Worm (Caenorhabditis elegans) whole organism, L2 larva: ENCODE data around the gene soc-2.
"Not testable (repeated sequence)": the region's sequence is repeated elsewhere in the genome, so short reads cannot be mapped to it uniquely, and the experiment has no call there.

Experiments used
- C34F6.9 ChIP-seq: fragments of 150-350 bp; optimal IDR thresholded peaks from 2 replicates; lab custom pipeline; 2014; ENCODE audit warnings: missing biosample characterization, missing genetic modification characterization
- F13H6.1 ChIP-seq: sonication (generic microtip); optimal IDR thresholded peaks from 2 replicates; lab custom pipeline; 2016; ENCODE audit warnings: missing genetic modification characterization, missing compliant biosample characterization
- R02D3.7 ChIP-seq: fragments of 150-350 bp; optimal IDR thresholded peaks from 2 replicates; lab custom pipeline; 2014; ENCODE audit warnings: missing biosample characterization, missing genetic modification characterization
- Y55F3AM.14 ChIP-seq: fragments of 200-800 bp; sonication (Bioruptor generic); optimal IDR thresholded peaks from 2 replicates; lab custom pipeline; 2018; ENCODE audit warnings: mild to moderate bottlenecking, missing genetic modification characterization, missing compliant biosample characterization
- ZK546.5 ChIP-seq: sonication (generic microtip); optimal IDR thresholded peaks from 2 replicates; lab custom pipeline; 2017; ENCODE audit warnings: missing biosample characterization, missing genetic modification characterization
- alr-1 ChIP-seq: fragments of 150-350 bp; optimal IDR thresholded peaks from 2 replicates; lab custom pipeline; 2014; ENCODE audit warnings: missing biosample characterization, missing genetic modification characterization
- aly-2 ChIP-seq: fragments of 150-350 bp; optimal IDR thresholded peaks from 2 replicates; lab custom pipeline; 2014; ENCODE audit warnings: missing biosample characterization, missing genetic modification characterization
- ama-1 ChIP-seq: fragments of 150-350 bp; optimal IDR thresholded peaks from 2 replicates; lab custom pipeline; 2018; ENCODE audit warnings: inconsistent platforms
- blmp-1 ChIP-seq: sonication (generic microtip); optimal IDR thresholded peaks from 2 replicates; lab custom pipeline; 2017; ENCODE audit warnings: missing genetic modification characterization, mild to moderate bottlenecking, missing compliant biosample characterization, antibody characterized with exemption, moderate library complexity; ENCODE audit not compliant: insufficient read depth
- ceh-82 ChIP-seq: fragments of 150-350 bp; optimal IDR thresholded peaks from 2 replicates; lab custom pipeline; 2014; ENCODE audit warnings: missing biosample characterization, missing genetic modification characterization
- crh-2 ChIP-seq: sonication (generic microtip); optimal IDR thresholded peaks from 2 replicates; lab custom pipeline; 2017; ENCODE audit warnings: missing biosample characterization, missing genetic modification characterization
- egl-27 ChIP-seq: sonication (generic microtip); optimal IDR thresholded peaks from 3 replicates; lab custom pipeline; 2017; ENCODE audit warnings: missing biosample characterization, missing genetic modification reagents, missing genetic modification characterization
- elt-1 ChIP-seq: fragments of 150-350 bp; optimal IDR thresholded peaks from 2 replicates; lab custom pipeline; 2014; ENCODE audit warnings: missing biosample characterization, missing genetic modification characterization
- elt-3 ChIP-seq: sonication (generic microtip); optimal IDR thresholded peaks from 2 replicates; lab custom pipeline; 2017; ENCODE audit warnings: missing biosample characterization, missing genetic modification characterization
- fos-1 ChIP-seq: fragments of 150-350 bp; optimal IDR thresholded peaks from 2 replicates; lab custom pipeline; 2014; ENCODE audit warnings: missing biosample characterization, missing genetic modification characterization
- gmeb-1 ChIP-seq: fragments of 150-350 bp; optimal IDR thresholded peaks from 2 replicates; lab custom pipeline; 2014; ENCODE audit warnings: missing biosample characterization, missing genetic modification characterization
- lin-13 ChIP-seq: fragments of 150-350 bp; optimal IDR thresholded peaks from 2 replicates; lab custom pipeline; 2014; ENCODE audit warnings: missing biosample characterization, missing genetic modification reagents, missing genetic modification characterization
- lin-39 ChIP-seq: fragments of 150-350 bp; optimal IDR thresholded peaks from 2 replicates; lab custom pipeline; 2014; ENCODE audit warnings: missing biosample characterization, missing genetic modification reagents, missing genetic modification characterization
- lsy-2 ChIP-seq, 2 experiments: fragments of 150-350 bp in 1 of 2; sonication (generic microtip) in 1 of 2; optimal IDR thresholded peaks; 2 replicates each; lab custom pipeline; 2014 to 2017; ENCODE audit warnings: missing biosample characterization in 2 of 2, missing genetic modification characterization in 2 of 2
- mab-5 ChIP-seq: fragments of 150-350 bp; optimal IDR thresholded peaks from 2 replicates; lab custom pipeline; 2014; ENCODE audit warnings: missing biosample characterization, missing genetic modification characterization
- mbf-1 ChIP-seq: sonication (generic microtip); optimal IDR thresholded peaks from 2 replicates; lab custom pipeline; 2017; ENCODE audit warnings: missing biosample characterization, missing genetic modification characterization
- mdl-1 ChIP-seq, 2 experiments: fragments of 150-350 bp in 1 of 2; sonication (generic microtip) in 1 of 2; optimal IDR thresholded peaks; 2 replicates each; lab custom pipeline; 2017; ENCODE audit warnings: missing biosample characterization in 2 of 2, missing genetic modification characterization in 2 of 2
- nhr-11 ChIP-seq: fragments of 150-350 bp; optimal IDR thresholded peaks from 2 replicates; lab custom pipeline; 2014; ENCODE audit warnings: missing biosample characterization, missing genetic modification characterization
- nhr-12 ChIP-seq: fragments of 150-350 bp; optimal IDR thresholded peaks from 2 replicates; lab custom pipeline; 2014; ENCODE audit warnings: missing biosample characterization, missing genetic modification characterization
- nhr-129 ChIP-seq: fragments of 150-350 bp; optimal IDR thresholded peaks from 2 replicates; lab custom pipeline; 2014; ENCODE audit warnings: missing biosample characterization, missing genetic modification characterization
- nhr-21 ChIP-seq: fragments of 150-350 bp; optimal IDR thresholded peaks from 2 replicates; lab custom pipeline; 2014; ENCODE audit warnings: missing biosample characterization, missing genetic modification characterization
- nhr-23 ChIP-seq: fragments of 150-350 bp; optimal IDR thresholded peaks from 2 replicates; lab custom pipeline; 2014; ENCODE audit warnings: missing biosample characterization, missing genetic modification reagents, missing genetic modification characterization
- nhr-237 ChIP-seq: fragments of 150-350 bp; optimal IDR thresholded peaks from 2 replicates; lab custom pipeline; 2014; ENCODE audit warnings: missing biosample characterization, missing genetic modification characterization
- nhr-25 ChIP-seq: fragments of 150-350 bp; sonication (generic microtip); optimal IDR thresholded peaks from 3 replicates; lab custom pipeline; 2014; ENCODE audit warnings: missing biosample characterization, missing genetic modification characterization
- nhr-6 ChIP-seq: fragments of 150-350 bp; optimal IDR thresholded peaks from 2 replicates; lab custom pipeline; 2014; ENCODE audit warnings: missing biosample characterization, missing genetic modification characterization
- peb-1 ChIP-seq: fragments of 150-350 bp; optimal IDR thresholded peaks from 2 replicates; lab custom pipeline; 2014; ENCODE audit warnings: missing biosample characterization, missing genetic modification characterization
- sem-4 ChIP-seq: fragments of 150-350 bp; optimal IDR thresholded peaks from 2 replicates; lab custom pipeline; 2014; ENCODE audit warnings: missing biosample characterization, missing genetic modification reagents, missing genetic modification characterization
- skn-1 ChIP-seq: sonication (generic microtip); optimal IDR thresholded peaks from 2 replicates; lab custom pipeline; 2017; ENCODE audit warnings: missing biosample characterization, missing genetic modification characterization
- sma-3 ChIP-seq: sonication (generic microtip); optimal IDR thresholded peaks from 2 replicates; lab custom pipeline; 2016; ENCODE audit warnings: missing genetic modification reagents, missing genetic modification characterization, missing compliant biosample characterization
- sma-9 ChIP-seq, 2 experiments: fragments of 150-350 bp in 1 of 2; sonication (generic microtip) in 1 of 2; optimal IDR thresholded peaks; 2 replicates each; lab custom pipeline; 2014 to 2016; ENCODE audit warnings: missing genetic modification characterization in 2 of 2, mild to moderate bottlenecking in 1 of 2, missing biosample characterization in 1 of 2, missing compliant biosample characterization in 1 of 2, missing genetic modification reagents in 1 of 2, moderate library complexity in 1 of 2
- snpc-4 ChIP-seq: fragments of 150-350 bp; optimal IDR thresholded peaks from 2 replicates; lab custom pipeline; 2014; ENCODE audit warnings: missing biosample characterization, missing genetic modification characterization
- unc-39 ChIP-seq: fragments of 150-350 bp; optimal IDR thresholded peaks from 2 replicates; lab custom pipeline; 2014; ENCODE audit warnings: missing biosample characterization, missing genetic modification characterization
- unc-55 ChIP-seq: fragments of 150-350 bp; sonication (generic microtip); optimal IDR thresholded peaks from 3 replicates; lab custom pipeline; 2014; ENCODE audit warnings: missing biosample characterization, missing genetic modification reagents, missing genetic modification characterization
- unc-62 ChIP-seq: fragments of 150-350 bp; optimal IDR thresholded peaks from 2 replicates; lab custom pipeline; 2014; ENCODE audit warnings: missing biosample characterization, missing genetic modification reagents, missing genetic modification characterization
- zag-1 ChIP-seq: fragments of 150-350 bp; optimal IDR thresholded peaks from 2 replicates; lab custom pipeline; 2014; ENCODE audit warnings: missing biosample characterization, missing genetic modification characterization
- ztf-1 ChIP-seq: fragments of 200-800 bp; sonication (Bioruptor generic); conservative IDR thresholded peaks from 2 replicates; pipeline ENCODE4 v1.3.6; 2022; ENCODE audit warnings: missing genetic modification characterization, missing compliant biosample characterization
- ztf-4 ChIP-seq: fragments of 150-350 bp; optimal IDR thresholded peaks from 2 replicates; lab custom pipeline; 2014; ENCODE audit warnings: missing biosample characterization, missing genetic modification characterization

The soc-2 gene

ce11 chrIV:5089795-5090528, 62.3 kb downstream of the soc-2 start:
- TF ChIP-seq lsy-2 (tag; optimal IDR thresholded peaks at IDR 0.05; lab: Kevin White, UChicago) (peak in 1 of 2 experiments; percentile 82), F13H6.1 (tag; lab: Kevin White, UChicago) (peak; percentile 23), crh-2 (tag; lab: Kevin White, UChicago) (peak; percentile 11), sma-9 (GFP tag; optimal IDR thresholded peaks at IDR 0.05; lab: Kevin White, UChicago) (peak; percentile 59), nhr-25 (tag; lab: Kevin White, UChicago) (peak; percentile 51), skn-1 (peak; percentile 32), blmp-1 (tag; lab: Kevin White, UChicago) (peak; percentile 75), fos-1 (tag; lab: Kevin White, UChicago) (peak; percentile 58), C34F6.9 (tag; lab: Kevin White, UChicago) (peak; percentile 6), sma-3 (GFP tag; lab: Kevin White, UChicago) (peak; percentile 28)
- not testable (repeated sequence) for TF ChIP-seq sma-9 (tag; optimal IDR thresholded peaks at IDR 0.05; lab: Kevin White, UChicago)

DNA sequence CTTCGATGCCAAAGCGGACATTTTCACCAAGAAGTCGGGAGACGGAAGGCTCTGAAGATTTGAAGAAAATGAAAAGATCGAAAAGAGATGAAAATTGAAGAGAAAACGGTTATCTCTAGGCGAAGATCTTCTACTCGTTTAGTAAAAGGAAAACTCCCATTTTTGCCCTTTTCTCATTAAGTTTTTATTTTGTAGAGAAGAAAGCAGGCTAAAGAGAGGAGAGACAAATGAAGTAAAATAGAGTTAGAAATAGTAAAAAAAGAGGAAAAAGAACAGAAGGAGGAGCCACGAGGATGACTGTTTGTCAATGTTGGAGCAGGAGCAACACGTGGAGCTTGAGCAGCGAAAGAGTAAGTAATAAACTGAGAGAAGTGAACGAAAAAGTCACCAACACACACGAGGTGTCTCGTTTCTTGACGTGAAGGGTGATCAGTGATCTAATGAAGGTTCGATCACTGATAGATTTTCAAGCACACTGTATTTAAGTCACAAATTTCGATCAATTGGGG, 63.4 kb downstream of the soc-2 start, which contains the start of gene ivd-1:
TSS of gene ivd-1 (minus strand) at position 51 of the 509 bp plus-strand sequence.
- TF ChIP-seq ztf-1 (GFP tag; lab: Robert Waterston, UW) (no peak), ZK546.5 (tag; lab: Kevin White, UChicago) (no peak), F13H6.1 (tag; lab: Kevin White, UChicago) (peak; percentile 28), mab-5 (tag; lab: Kevin White, UChicago) (no peak), nhr-12 (tag; lab: Kevin White, UChicago) (no peak), blmp-1 (tag; lab: Kevin White, UChicago) (peak; percentile 23), alr-1 (tag; lab: Kevin White, UChicago) (no peak), Y55F3AM.14 (GFP tag; lab: Kevin White, UChicago) (no peak), peb-1 (tag; lab: Kevin White, UChicago) (no peak), ceh-82 (tag; lab: Kevin White, UChicago) (no peak), lin-13 (GFP tag; lab: Kevin White, UChicago) (no peak), sma-3 (GFP tag; lab: Kevin White, UChicago) (no peak), R02D3.7 (tag; lab: Kevin White, UChicago) (no peak), ama-1 (lab: Kevin White, UChicago) (no peak), unc-55 (no peak), skn-1 (no peak), lsy-2 (tag; optimal IDR thresholded peaks at IDR 0.05; lab: Kevin White, UChicago) (peak in 1 of 2 experiments; percentile 25), elt-3 (no peak), egl-27 (no peak), gmeb-1 (tag; lab: Kevin White, UChicago) (no peak), unc-62 (GFP tag; lab: Kevin White, UChicago) (no peak), nhr-237 (tag; lab: Kevin White, UChicago) (no peak), fos-1 (tag; lab: Kevin White, UChicago) (peak; percentile 57), nhr-6 (no peak), zag-1 (no peak), unc-39 (no peak), nhr-21 (tag; lab: Kevin White, UChicago) (no peak), sma-9 (GFP tag; optimal IDR thresholded peaks at IDR 0.05; lab: Kevin White, UChicago) (peak; percentile 34), sma-9 (tag; optimal IDR thresholded peaks at IDR 0.05; lab: Kevin White, UChicago) (no peak), sem-4 (tag; lab: Kevin White, UChicago) (no peak), C34F6.9 (tag; lab: Kevin White, UChicago) (peak; percentile 29), aly-2 (no peak), mbf-1 (tag; lab: Kevin White, UChicago) (no peak), mdl-1 (tag; optimal IDR thresholded peaks at IDR 0.05; lab: Kevin White, UChicago) (peak in 1 of 2 experiments; percentile 58), nhr-23 (no peak), nhr-25 (tag; lab: Kevin White, UChicago) (no peak), ztf-4 (tag; lab: Kevin White, UChicago) (no peak), snpc-4 (tag; lab: Kevin White, UChicago) (no peak), nhr-129 (tag; lab: Kevin White, UChicago) (peak; percentile 69), elt-1 (tag; lab: Kevin White, UChicago) (no peak), lin-39 (tag; lab: Kevin White, UChicago) (no peak), nhr-11 (no peak)
